Worm (Caenorhabditis elegans): Measurements from ENCODE around the gene appg-2.

Gene appg-2

DNA sequence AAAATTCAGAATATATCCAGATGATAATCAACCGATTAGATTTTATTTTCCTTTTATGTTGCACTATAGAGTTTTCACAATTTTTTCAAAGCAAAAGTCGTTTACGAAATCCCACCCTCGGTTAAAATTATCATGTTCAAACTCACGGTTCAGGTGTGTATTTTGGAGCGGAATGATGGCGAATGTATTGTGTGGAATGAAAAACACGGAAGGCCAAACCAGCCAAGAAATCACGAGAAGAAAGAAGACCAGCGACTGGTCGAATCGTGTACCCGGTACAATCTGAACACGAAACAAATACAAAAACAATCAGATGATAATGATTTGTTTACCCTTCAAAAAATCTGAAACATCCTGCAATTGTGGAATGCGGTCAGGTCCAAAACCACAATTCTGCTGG is 37.6 kb upstream of the appg-2 start:
- TF ChIP-seq unc-130 (GFP tag; optimal IDR thresholded peaks at IDR 0.05): no peak
- TF ChIP-seq lir-1 (GFP tag; conservative IDR thresholded peaks at IDR 0.05): no peak
- no peak for TF ChIP-seq hmg-20 (GFP tag; IDR thresholded peaks at IDR 0.05)
- TF ChIP-seq madf-8 (GFP tag; conservative IDR thresholded peaks at IDR 0.05): no peak
- no peak for TF ChIP-seq B0261.1 (tag; optimal IDR thresholded peaks at IDR 0.05)
- TF ChIP-seq lin-54 (GFP tag; optimal IDR thresholded peaks at IDR 0.05): no peak
- no peak for TF ChIP-seq F55B11.4 (tag; optimal IDR thresholded peaks at IDR 0.05; ENCODE audit: borderline replicate concordance, insufficient read depth)
- no peak for TF ChIP-seq K12H6.12 (tag; optimal IDR thresholded peaks at IDR 0.05)
- no peak for TF ChIP-seq F37B4.10 (GFP tag; IDR thresholded peaks at IDR 0.05)
- no peak for TF ChIP-seq lin-26 (GFP tag; IDR thresholded peaks at IDR 0.05)
- no peak for TF ChIP-seq snpc-4 (GFP tag; optimal IDR thresholded peaks at IDR 0.05)
- no peak for TF ChIP-seq snpc-4 (tag; optimal IDR thresholded peaks at IDR 0.05)
- no peak for TF ChIP-seq ets-4 (GFP tag; optimal IDR thresholded peaks at IDR 0.05)
- no peak for TF ChIP-seq attf-6 (GFP tag; IDR thresholded peaks at IDR 0.05)
- no peak for TF ChIP-seq hlh-12 (tag; optimal IDR thresholded peaks at IDR 0.05)
- TF ChIP-seq atf-7 (tag; optimal IDR thresholded peaks at IDR 0.05): no peak
- TF ChIP-seq nfya-2 (GFP tag; IDR thresholded peaks at IDR 0.05): no peak
- TF ChIP-seq ceh-100 (GFP tag; IDR thresholded peaks at IDR 0.05): no peak
- TF ChIP-seq lin-40 (tag; optimal IDR thresholded peaks at IDR 0.05): no peak
- TF ChIP-seq dpff-1 (tag; optimal IDR thresholded peaks at IDR 0.05): no peak

DNA sequence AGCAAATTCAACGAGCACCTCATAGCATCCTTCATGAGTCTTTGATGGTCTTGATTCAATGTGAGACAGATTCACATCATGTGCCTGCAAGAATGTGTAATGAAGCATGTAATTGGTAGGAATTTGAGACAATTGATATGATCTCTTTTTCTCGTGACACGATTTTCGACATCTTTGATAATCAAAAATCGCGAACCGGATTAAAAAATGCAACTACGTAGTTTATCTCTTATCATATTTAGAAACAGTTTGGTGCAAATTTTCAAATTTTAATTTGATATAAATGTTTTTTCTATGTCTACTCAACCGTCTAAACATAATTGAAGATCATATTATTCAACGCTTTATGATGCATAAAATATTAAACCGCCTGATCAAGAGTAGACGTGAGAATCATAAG is 36.6 kb upstream of the appg-2 start:
- TF ChIP-seq gei-17 (GFP tag; optimal IDR thresholded peaks at IDR 0.05): no peak
- no peak for TF ChIP-seq tbx-9 (tag; optimal IDR thresholded peaks at IDR 0.05; ENCODE audit: borderline replicate concordance)
- TF ChIP-seq ekl-4 (GFP tag; IDR thresholded peaks at IDR 0.05): no peak
- no peak for TF ChIP-seq ztf-26 (tag; optimal IDR thresholded peaks at IDR 0.05)

DNA sequence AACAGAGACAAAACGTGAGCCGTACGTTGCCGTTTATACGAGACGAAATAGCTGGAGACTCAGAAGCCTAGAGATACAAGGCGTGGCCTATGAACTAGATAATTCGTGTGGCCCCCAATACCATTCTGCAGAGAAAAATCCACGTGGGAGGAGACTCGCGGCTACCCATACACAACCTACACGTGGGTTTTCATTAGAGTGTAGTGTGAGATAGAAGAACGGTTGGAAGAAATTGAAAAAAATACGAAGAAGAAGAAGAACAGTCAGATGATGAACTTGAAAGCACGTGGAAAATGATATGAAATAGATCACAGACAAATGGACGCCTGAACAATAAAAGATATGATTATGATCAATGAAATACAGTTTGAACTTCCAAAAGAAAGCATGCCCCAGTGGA is 35.8 kb upstream of the appg-2 start:
- TF ChIP-seq C06A6.2 (GFP tag; conservative IDR thresholded peaks at IDR 0.05) (0 out of 2 replicates have a peak, but pooled peaks have one; percentile 20), ceh-100 (GFP tag; IDR thresholded peaks at IDR 0.05) (no peak), gei-17 (GFP tag; optimal IDR thresholded peaks at IDR 0.05) (no peak), die-1 (tag; optimal IDR thresholded peaks at IDR 0.05) (peak; percentile 11), lin-26 (GFP tag; IDR thresholded peaks at IDR 0.05) (peak; percentile 70; the same call in 1 of the 2 replicates), somi-1 (GFP tag; optimal IDR thresholded peaks at IDR 0.05) (peak; percentile 80), dox-1 (GFP tag; IDR thresholded peaks at IDR 0.05) (0 out of 2 replicates have a peak, but pooled peaks have one; percentile 41), K11D2.4 (GFP tag; IDR thresholded peaks at IDR 0.05) (0 out of 2 replicates have a peak, but pooled peaks have one; percentile 37), cebp-1 (GFP tag; IDR thresholded peaks at IDR 0.05) (no peak), cebp-1 (tag; optimal IDR thresholded peaks at IDR 0.05) (peak; percentile 29)

DNA sequence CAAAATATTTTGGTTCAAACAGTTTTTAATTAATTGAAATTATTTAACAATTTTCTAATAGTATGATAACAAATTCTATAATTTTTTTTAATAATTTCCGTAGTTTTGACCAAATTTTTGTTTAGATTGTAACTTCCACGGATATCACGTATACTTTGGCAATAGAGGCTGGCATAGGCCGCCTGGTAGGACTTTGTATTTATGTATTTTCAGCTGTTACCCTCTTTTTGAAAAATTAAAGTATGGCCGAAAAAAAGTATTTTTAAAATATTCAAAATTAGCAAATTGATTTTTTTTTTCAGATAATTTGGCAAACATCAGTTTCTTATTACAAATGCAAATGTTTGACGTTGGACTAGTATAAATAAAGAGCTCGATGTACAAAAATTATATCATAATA is 34.5 kb upstream of the appg-2 start, which contains the start of the genes nsph-1.1 and K08F8.15:
nsph-1.1 (plus strand) TSS at position 301 of the 400 bp plus-strand sequence.
K08F8.15 (plus strand) TSS at position 335 of the 400 bp plus-strand sequence.
- TF ChIP-seq somi-1 (GFP tag; optimal IDR thresholded peaks at IDR 0.05): no peak
- TF ChIP-seq pha-4 (tag; optimal IDR thresholded peaks at IDR 0.05): no peak
- no peak for TF ChIP-seq ztf-25 (GFP tag; IDR thresholded peaks at IDR 0.05)
- TF ChIP-seq nhr-27 (tag; optimal IDR thresholded peaks at IDR 0.05): no peak
- TF ChIP-seq unc-62 (GFP tag; optimal IDR thresholded peaks at IDR 0.05): no peak
- no peak for TF ChIP-seq Y53F4B.3 (GFP tag; IDR thresholded peaks at IDR 0.05)
- TF ChIP-seq dpff-1 (tag; optimal IDR thresholded peaks at IDR 0.05): no peak
